Fruit fly (Drosophila melanogaster) whole organism, embryonic: Measurements from ENCODE around the gene CkIIalpha-i3.

ENCODE experiments used
- Bgb ChIP-seq: fragments of 200-800 bp; sonication (Bioruptor generic); IDR thresholded peaks from 2 replicates; pipeline ENCODE4 v1.3.6; 2022; ENCODE audit warnings: missing biosample characterization, missing genetic modification characterization; ENCODE audit not compliant: partially characterized antibody
- CG10147 ChIP-seq: fragments of 200-800 bp; sonication (Bioruptor generic); optimal IDR thresholded peaks from 2 replicates; lab custom pipeline; 2019; ENCODE audit warnings: missing biosample characterization, mild to moderate bottlenecking, missing genetic modification characterization, moderate library complexity
- CG12219 ChIP-seq: fragments of 200-800 bp; sonication (Bioruptor generic); optimal IDR thresholded peaks from 3 replicates; lab custom pipeline; 2018; ENCODE audit warnings: missing biosample characterization, mild to moderate bottlenecking, missing genetic modification characterization
- CG12299 ChIP-seq: fragments of 200-800 bp; sonication (Bioruptor generic); optimal IDR thresholded peaks from 2 replicates; lab custom pipeline; 2018; ENCODE audit warnings: missing biosample characterization, mild to moderate bottlenecking, missing genetic modification characterization
- CG13287 ChIP-seq: fragments of 200-800 bp; sonication (Bioruptor generic); IDR thresholded peaks from 2 replicates; pipeline ENCODE4 v1.3.6; 2022; ENCODE audit warnings: missing biosample characterization, missing genetic modification characterization; ENCODE audit not compliant: partially characterized antibody
- CG13775 ChIP-seq: fragments of 200-800 bp; sonication (Bioruptor generic); optimal IDR thresholded peaks from 3 replicates; lab custom pipeline; 2017; ENCODE audit warnings: missing biosample characterization, mild to moderate bottlenecking, missing genetic modification characterization
- CG14050 ChIP-seq: fragments of 200-800 bp; sonication (Bioruptor generic); IDR thresholded peaks from 3 replicates; pipeline ENCODE4 v1.3.6; 2022; ENCODE audit warnings: missing biosample characterization, missing genetic modification characterization
- CG14710 ChIP-seq: fragments of 200-800 bp; sonication (Bioruptor generic); optimal IDR thresholded peaks from 3 replicates; lab custom pipeline; 2019; ENCODE audit warnings: missing biosample characterization, mild to moderate bottlenecking, missing genetic modification characterization, moderate library complexity
- CG14860 ChIP-seq: fragments of 200-800 bp; sonication (Bioruptor generic); IDR thresholded peaks from 3 replicates; pipeline ENCODE4 v1.3.6; 2022; ENCODE audit warnings: missing biosample characterization, missing genetic modification characterization; ENCODE audit not compliant: partially characterized antibody
- CG16863 ChIP-seq: fragments of 200-800 bp; sonication (Bioruptor generic); optimal IDR thresholded peaks from 3 replicates; lab custom pipeline; 2016; ENCODE audit warnings: missing biosample characterization, missing genetic modification characterization
- CG17361 ChIP-seq: fragments of 200-800 bp; sonication (Bioruptor generic); IDR thresholded peaks from 3 replicates; pipeline ENCODE4 v1.3.6; 2022; ENCODE audit warnings: missing biosample characterization, missing genetic modification characterization
- CG18619 ChIP-seq: fragments of 200-800 bp; sonication (Bioruptor generic); optimal IDR thresholded peaks from 3 replicates; lab custom pipeline; 2017; ENCODE audit warnings: missing biosample characterization, mild to moderate bottlenecking, missing genetic modification characterization
- CG2120 ChIP-seq: fragments of 200-800 bp; sonication (Bioruptor generic); optimal IDR thresholded peaks from 3 replicates; lab custom pipeline; 2016; ENCODE audit warnings: missing biosample characterization, missing genetic modification characterization
- CG2712 ChIP-seq: fragments of 200-800 bp; optimal IDR thresholded peaks from 3 replicates; lab custom pipeline; 2019; ENCODE audit warnings: missing biosample characterization, mild to moderate bottlenecking, missing genetic modification characterization, moderate library complexity
- CG2889 ChIP-seq: fragments of 200-800 bp; sonication (Bioruptor generic); IDR thresholded peaks from 3 replicates; pipeline ENCODE4 v1.3.6; 2022; ENCODE audit warnings: missing biosample characterization, missing genetic modification characterization
- CG30431 ChIP-seq: fragments of 200-800 bp; sonication (Bioruptor generic); optimal IDR thresholded peaks from 2 replicates; lab custom pipeline; 2017; ENCODE audit warnings: missing biosample characterization, missing genetic modification characterization
- CG3281 ChIP-seq: fragments of 200-800 bp; sonication (Bioruptor generic); optimal IDR thresholded peaks from 3 replicates; lab custom pipeline; 2017; ENCODE audit warnings: missing biosample characterization, mild to moderate bottlenecking, missing genetic modification characterization
- CG43689 ChIP-seq: fragments of 200-800 bp; sonication (Bioruptor generic); IDR thresholded peaks from 2 replicates; pipeline ENCODE4 v1.3.6; 2022; ENCODE audit warnings: missing biosample characterization, missing genetic modification characterization
- CG4820 ChIP-seq: fragments of 200-800 bp; sonication (Bioruptor generic); optimal IDR thresholded peaks from 3 replicates; lab custom pipeline; 2016; ENCODE audit warnings: missing biosample characterization, missing genetic modification characterization
- CG5180 ChIP-seq: fragments of 200-800 bp; sonication (Bioruptor generic); optimal IDR thresholded peaks from 3 replicates; lab custom pipeline; 2017; ENCODE audit warnings: missing biosample characterization, missing genetic modification characterization, mild to moderate bottlenecking, moderate library complexity, missing genetic modification reagents
- CG6813 ChIP-seq: fragments of 200-800 bp; sonication (Bioruptor generic); optimal IDR thresholded peaks from 2 replicates; lab custom pipeline; 2017; ENCODE audit warnings: missing biosample characterization, missing genetic modification characterization, mild to moderate bottlenecking, moderate library complexity, missing genetic modification reagents
- CG9437 ChIP-seq: fragments of 200-800 bp; sonication (Bioruptor generic); optimal IDR thresholded peaks from 2 replicates; lab custom pipeline; 2018; ENCODE audit warnings: missing biosample characterization, mild to moderate bottlenecking, missing genetic modification characterization
- CG9876 ChIP-seq: fragments of 200-800 bp; sonication (Bioruptor generic); optimal IDR thresholded peaks from 2 replicates; lab custom pipeline; 2016; ENCODE audit warnings: missing biosample characterization, missing genetic modification characterization
- Deaf1 ChIP-seq: fragments of 200-800 bp; optimal IDR thresholded peaks from 3 replicates; lab custom pipeline; 2019; ENCODE audit warnings: missing biosample characterization, mild to moderate bottlenecking, missing genetic modification characterization, moderate library complexity
- Elba2 ChIP-seq: fragments of 200-800 bp; sonication (Bioruptor generic); optimal IDR thresholded peaks from 3 replicates; lab custom pipeline; 2016; ENCODE audit warnings: missing biosample characterization, missing genetic modification characterization
- Ets97D ChIP-seq: fragments of 200-800 bp; sonication (Bioruptor generic); optimal IDR thresholded peaks from 3 replicates; lab custom pipeline; 2016; ENCODE audit warnings: missing biosample characterization, missing genetic modification characterization
- H15 ChIP-seq: fragments of 200-800 bp; sonication (Bioruptor generic); IDR thresholded peaks from 3 replicates; pipeline ENCODE4 v1.3.6; 2022; ENCODE audit warnings: missing biosample characterization, missing genetic modification characterization
- HLH3B ChIP-seq: fragments of 200-800 bp; sonication (Bioruptor generic); IDR thresholded peaks from 2 replicates; pipeline ENCODE4 v1.3.6; 2022; ENCODE audit warnings: missing biosample characterization, missing genetic modification characterization
- HLH4C ChIP-seq: fragments of 200-800 bp; sonication (Bioruptor generic); IDR thresholded peaks from 3 replicates; pipeline ENCODE4 v1.3.6; 2022; ENCODE audit warnings: missing biosample characterization, missing genetic modification characterization; ENCODE audit not compliant: partially characterized antibody
- Hand ChIP-seq: fragments of 200-800 bp; sonication (Bioruptor generic); optimal IDR thresholded peaks from 2 replicates; lab custom pipeline; 2017; ENCODE audit warnings: mild to moderate bottlenecking, missing biosample characterization, missing genetic modification reagents, missing genetic modification characterization
- Max ChIP-seq: fragments of 200-800 bp; sonication (Bioruptor generic); optimal IDR thresholded peaks from 2 replicates; lab custom pipeline; 2016; ENCODE audit warnings: missing biosample characterization, mild to moderate bottlenecking, missing genetic modification characterization
- Rfx ChIP-seq: fragments of 200-800 bp; sonication (Bioruptor generic); IDR thresholded peaks from 2 replicates; pipeline ENCODE4 v1.3.6; 2022; ENCODE audit warnings: missing biosample characterization, missing genetic modification characterization
- Sin3A ChIP-seq: fragments of >200 bp; optimal IDR thresholded peaks from 2 replicates; lab custom pipeline; 2018
- Vsx1 ChIP-seq: fragments of 200-800 bp; sonication (Bioruptor generic); optimal IDR thresholded peaks from 2 replicates; lab custom pipeline; 2017; ENCODE audit warnings: missing biosample characterization, mild to moderate bottlenecking, missing genetic modification characterization, missing genetic modification reagents
- caup ChIP-seq: fragments of 200-800 bp; sonication (Bioruptor generic); optimal IDR thresholded peaks from 3 replicates; lab custom pipeline; 2017; ENCODE audit warnings: missing biosample characterization, mild to moderate bottlenecking, missing genetic modification characterization, moderate library complexity; ENCODE audit not compliant: severe bottlenecking
- da ChIP-seq: fragments of 200-800 bp; sonication (Bioruptor generic); optimal IDR thresholded peaks from 2 replicates; lab custom pipeline; 2016; ENCODE audit warnings: missing biosample characterization, missing genetic modification characterization
- gcm ChIP-seq: fragments of 200-800 bp; sonication (Bioruptor generic); optimal IDR thresholded peaks from 2 replicates; lab custom pipeline; 2019; ENCODE audit warnings: missing biosample characterization, mild to moderate bottlenecking, missing genetic modification characterization, moderate library complexity
- grn ChIP-seq: fragments of 200-800 bp; sonication (Bioruptor generic); optimal IDR thresholded peaks from 3 replicates; lab custom pipeline; 2017; ENCODE audit warnings: missing biosample characterization, missing genetic modification characterization
- insv ChIP-seq, 2 experiments: fragments of 200-800 bp; sonication (Bioruptor generic); optimal IDR thresholded peaks; 3 replicates each; lab custom pipeline; 2016 to 2018; ENCODE audit warnings: missing biosample characterization in 2 of 2, missing genetic modification characterization in 2 of 2
- knrl ChIP-seq: fragments of 200-800 bp; sonication (Bioruptor generic); IDR thresholded peaks from 3 replicates; pipeline ENCODE4 v1.3.6; 2022; ENCODE audit warnings: missing biosample characterization, missing genetic modification characterization; ENCODE audit not compliant: partially characterized antibody
- oc ChIP-seq: fragments of 200-800 bp; sonication (Bioruptor generic); optimal IDR thresholded peaks from 2 replicates; lab custom pipeline; 2018; ENCODE audit warnings: missing biosample characterization, mild to moderate bottlenecking, missing genetic modification characterization, moderate library complexity
- odd ChIP-seq: fragments of 200-800 bp; sonication (Bioruptor generic); optimal IDR thresholded peaks from 2 replicates; lab custom pipeline; 2017; ENCODE audit warnings: missing biosample characterization, mild to moderate bottlenecking, missing genetic modification characterization
- otp ChIP-seq: fragments of 200-800 bp; sonication (Bioruptor generic); IDR thresholded peaks from 3 replicates; pipeline ENCODE4, ENCODE4 v1.3.6; 2022; ENCODE audit warnings: missing biosample characterization, missing genetic modification characterization
- slp2 ChIP-seq: fragments of 200-800 bp; sonication (Bioruptor generic); optimal IDR thresholded peaks from 2 replicates; lab custom pipeline; 2016; ENCODE audit warnings: missing biosample characterization, missing genetic modification characterization
- sob ChIP-seq: fragments of 200-800 bp; sonication (Bioruptor generic); IDR thresholded peaks from 2 replicates; pipeline ENCODE4 v1.3.6; 2022; ENCODE audit warnings: missing biosample characterization, missing genetic modification characterization
- stwl ChIP-seq: fragments of 200-800 bp; sonication (Bioruptor generic); optimal IDR thresholded peaks from 3 replicates; lab custom pipeline; 2018; ENCODE audit warnings: missing biosample characterization, mild to moderate bottlenecking, missing genetic modification characterization, moderate library complexity
- tna ChIP-seq: fragments of 200-800 bp; sonication (Bioruptor generic); IDR thresholded peaks from 2 replicates; pipeline ENCODE4 v1.3.6; 2022; ENCODE audit warnings: missing biosample characterization, missing genetic modification characterization; ENCODE audit not compliant: partially characterized antibody
- zfh2 ChIP-seq: fragments of 200-800 bp; sonication (Bioruptor generic); optimal IDR thresholded peaks from 2 replicates; lab custom pipeline; 2016; ENCODE audit warnings: missing biosample characterization, missing genetic modification characterization

CkIIalpha-i3 gene

dm6 chr3L:738523-739356 is 28.3 kb upstream of the CkIIalpha-i3 start (continued):
- TF ChIP-seq knrl (no peak), Elba2 (GFP tag; lab: Kevin White, UChicago) (peak; percentile 52), gcm (GFP tag; lab: Kevin White, UChicago) (peak; percentile 92), caup (GFP tag; lab: Kevin White, UChicago) (peak; percentile 84), CG2712 (peak; percentile 96), CG4820 (peak; percentile 93), CG30431 (GFP tag; lab: Kevin White, UChicago) (peak; percentile 80), Max (GFP tag; lab: Kevin White, UChicago) (peak; percentile 81), CG14050 (peak; percentile 84), CG2889 (GFP tag; lab: Robert Waterston, UW) (peak; percentile 80; the same call in 2 of the 3 replicates), insv (GFP tag; optimal IDR thresholded peaks at IDR 0.05; lab: Kevin White, UChicago) (peak in 1 of 2 experiments; percentile 66), Deaf1 (tag; lab: Kevin White, UChicago) (peak; percentile 68), CG2120 (peak; percentile 78), CG16863 (GFP tag; lab: Kevin White, UChicago) (peak; percentile 48), CG13775 (GFP tag; lab: Kevin White, UChicago) (peak; percentile 89), CG9876 (GFP tag; lab: Kevin White, UChicago) (no peak), otp (GFP tag; lab: Robert Waterston, UW) (peak; percentile 90), CG18619 (GFP tag; lab: Kevin White, UChicago) (peak; percentile 86), grn (GFP tag; lab: Kevin White, UChicago) (peak; percentile 2), CG12299 (tag; lab: Kevin White, UChicago) (peak; percentile 85), Sin3A (lab: Kevin White, UChicago) (no peak), slp2 (GFP tag; lab: Kevin White, UChicago) (peak; percentile 22), CG14710 (tag; lab: Kevin White, UChicago) (peak; percentile 95), Bgb (GFP tag; lab: Robert Waterston, UW) (no peak), H15 (GFP tag; lab: Robert Waterston, UW) (peak; percentile 87), stwl (peak; percentile 17), CG3281 (GFP tag; lab: Kevin White, UChicago) (peak; percentile 88), Hand (peak; percentile 80), CG9437 (GFP tag; lab: Kevin White, UChicago) (peak; percentile 81), HLH4C (GFP tag; lab: Robert Waterston, UW) (no peak), HLH3B (peak; percentile 91), odd (peak; percentile 87), CG10147 (GFP tag; lab: Kevin White, UChicago) (peak; percentile 91), CG5180 (peak; percentile 77), CG17361 (GFP tag; lab: Robert Waterston, UW) (peak; percentile 95), CG14860 (GFP tag; lab: Robert Waterston, UW) (no peak), CG13287 (GFP tag; lab: Robert Waterston, UW) (no peak), sob (GFP tag; lab: Robert Waterston, UW) (peak; percentile 87), Ets97D (GFP tag; lab: Kevin White, UChicago) (peak; percentile 1), zfh2 (GFP tag; lab: Kevin White, UChicago) (peak; percentile 5), CG12219 (peak; percentile 79), Rfx (GFP tag; lab: Robert Waterston, UW) (peak; percentile 84), tna (GFP tag; lab: Robert Waterston, UW) (no peak), da (GFP tag; lab: Kevin White, UChicago) (no peak), CG43689 (GFP tag; lab: Robert Waterston, UW) (peak; percentile 74), oc (tag; lab: Kevin White, UChicago) (peak; percentile 91), CG6813 (GFP tag; lab: Kevin White, UChicago) (peak; percentile 91), Vsx1 (GFP tag; lab: Kevin White, UChicago) (peak; percentile 83)
